Worm (Caenorhabditis elegans) whole organism, L2 larva: ENCODE measurements around the gene C30G12.2.

Experiments
- C34F6.9 ChIP-seq: fragments of 150-350 bp; optimal IDR thresholded peaks from 2 replicates; lab custom pipeline; 2014; ENCODE audit warnings: missing biosample characterization, missing genetic modification characterization
- F13H6.1 ChIP-seq: sonication (generic microtip); optimal IDR thresholded peaks from 2 replicates; lab custom pipeline; 2016; ENCODE audit warnings: missing genetic modification characterization, missing compliant biosample characterization
- ZK546.5 ChIP-seq: sonication (generic microtip); optimal IDR thresholded peaks from 2 replicates; lab custom pipeline; 2017; ENCODE audit warnings: missing biosample characterization, missing genetic modification characterization
- alr-1 ChIP-seq: fragments of 150-350 bp; optimal IDR thresholded peaks from 2 replicates; lab custom pipeline; 2014; ENCODE audit warnings: missing biosample characterization, missing genetic modification characterization
- aly-2 ChIP-seq: fragments of 150-350 bp; optimal IDR thresholded peaks from 2 replicates; lab custom pipeline; 2014; ENCODE audit warnings: missing biosample characterization, missing genetic modification characterization
- ama-1 ChIP-seq: fragments of 150-350 bp; optimal IDR thresholded peaks from 2 replicates; lab custom pipeline; 2018; ENCODE audit warnings: inconsistent platforms
- blmp-1 ChIP-seq: sonication (generic microtip); optimal IDR thresholded peaks from 2 replicates; lab custom pipeline; 2017; ENCODE audit warnings: missing genetic modification characterization, mild to moderate bottlenecking, missing compliant biosample characterization, antibody characterized with exemption, moderate library complexity; ENCODE audit not compliant: insufficient read depth
- ceh-16 ChIP-seq: fragments of 150-350 bp; optimal IDR thresholded peaks from 2 replicates; lab custom pipeline; 2014; ENCODE audit warnings: missing biosample characterization, missing genetic modification characterization
- ceh-82 ChIP-seq: fragments of 150-350 bp; optimal IDR thresholded peaks from 2 replicates; lab custom pipeline; 2014; ENCODE audit warnings: missing biosample characterization, missing genetic modification characterization
- crh-2 ChIP-seq: sonication (generic microtip); optimal IDR thresholded peaks from 2 replicates; lab custom pipeline; 2017; ENCODE audit warnings: missing biosample characterization, missing genetic modification characterization
- dmd-4 ChIP-seq: sonication (generic microtip); optimal IDR thresholded peaks from 2 replicates; lab custom pipeline; 2017; ENCODE audit warnings: missing biosample characterization, missing genetic modification characterization
- egl-27 ChIP-seq: sonication (generic microtip); optimal IDR thresholded peaks from 3 replicates; lab custom pipeline; 2017; ENCODE audit warnings: missing biosample characterization, missing genetic modification reagents, missing genetic modification characterization
- elt-1 ChIP-seq: fragments of 150-350 bp; optimal IDR thresholded peaks from 2 replicates; lab custom pipeline; 2014; ENCODE audit warnings: missing biosample characterization, missing genetic modification characterization
- elt-3 ChIP-seq: sonication (generic microtip); optimal IDR thresholded peaks from 2 replicates; lab custom pipeline; 2017; ENCODE audit warnings: missing biosample characterization, missing genetic modification characterization
- fos-1 ChIP-seq: fragments of 150-350 bp; optimal IDR thresholded peaks from 2 replicates; lab custom pipeline; 2014; ENCODE audit warnings: missing biosample characterization, missing genetic modification characterization
- lin-13 ChIP-seq: fragments of 150-350 bp; optimal IDR thresholded peaks from 2 replicates; lab custom pipeline; 2014; ENCODE audit warnings: missing biosample characterization, missing genetic modification reagents, missing genetic modification characterization
- lin-39 ChIP-seq: fragments of 150-350 bp; optimal IDR thresholded peaks from 2 replicates; lab custom pipeline; 2014; ENCODE audit warnings: missing biosample characterization, missing genetic modification reagents, missing genetic modification characterization
- lsy-2 ChIP-seq, 2 experiments: fragments of 150-350 bp in 1 of 2; sonication (generic microtip) in 1 of 2; optimal IDR thresholded peaks; 2 replicates each; lab custom pipeline; 2014 to 2017; ENCODE audit warnings: missing biosample characterization in 2 of 2, missing genetic modification characterization in 2 of 2
- mab-5 ChIP-seq: fragments of 150-350 bp; optimal IDR thresholded peaks from 2 replicates; lab custom pipeline; 2014; ENCODE audit warnings: missing biosample characterization, missing genetic modification characterization
- mbf-1 ChIP-seq: sonication (generic microtip); optimal IDR thresholded peaks from 2 replicates; lab custom pipeline; 2017; ENCODE audit warnings: missing biosample characterization, missing genetic modification characterization
- mdl-1 ChIP-seq, 2 experiments: fragments of 150-350 bp in 1 of 2; sonication (generic microtip) in 1 of 2; optimal IDR thresholded peaks; 2 replicates each; lab custom pipeline; 2017; ENCODE audit warnings: missing biosample characterization in 2 of 2, missing genetic modification characterization in 2 of 2
- nhr-11 ChIP-seq: fragments of 150-350 bp; optimal IDR thresholded peaks from 2 replicates; lab custom pipeline; 2014; ENCODE audit warnings: missing biosample characterization, missing genetic modification characterization
- nhr-129 ChIP-seq: fragments of 150-350 bp; optimal IDR thresholded peaks from 2 replicates; lab custom pipeline; 2014; ENCODE audit warnings: missing biosample characterization, missing genetic modification characterization
- nhr-21 ChIP-seq: fragments of 150-350 bp; optimal IDR thresholded peaks from 2 replicates; lab custom pipeline; 2014; ENCODE audit warnings: missing biosample characterization, missing genetic modification characterization
- nhr-23 ChIP-seq: fragments of 150-350 bp; optimal IDR thresholded peaks from 2 replicates; lab custom pipeline; 2014; ENCODE audit warnings: missing biosample characterization, missing genetic modification reagents, missing genetic modification characterization
- nhr-25 ChIP-seq: fragments of 150-350 bp; sonication (generic microtip); optimal IDR thresholded peaks from 3 replicates; lab custom pipeline; 2014; ENCODE audit warnings: missing biosample characterization, missing genetic modification characterization
- nhr-6 ChIP-seq: fragments of 150-350 bp; optimal IDR thresholded peaks from 2 replicates; lab custom pipeline; 2014; ENCODE audit warnings: missing biosample characterization, missing genetic modification characterization
- peb-1 ChIP-seq: fragments of 150-350 bp; optimal IDR thresholded peaks from 2 replicates; lab custom pipeline; 2014; ENCODE audit warnings: missing biosample characterization, missing genetic modification characterization
- sem-4 ChIP-seq: fragments of 150-350 bp; optimal IDR thresholded peaks from 2 replicates; lab custom pipeline; 2014; ENCODE audit warnings: missing biosample characterization, missing genetic modification reagents, missing genetic modification characterization
- skn-1 ChIP-seq: sonication (generic microtip); optimal IDR thresholded peaks from 2 replicates; lab custom pipeline; 2017; ENCODE audit warnings: missing biosample characterization, missing genetic modification characterization
- sma-3 ChIP-seq: sonication (generic microtip); optimal IDR thresholded peaks from 2 replicates; lab custom pipeline; 2016; ENCODE audit warnings: missing genetic modification reagents, missing genetic modification characterization, missing compliant biosample characterization
- sma-9 ChIP-seq, 2 experiments: fragments of 150-350 bp in 1 of 2; sonication (generic microtip) in 1 of 2; optimal IDR thresholded peaks; 2 replicates each; lab custom pipeline; 2014 to 2016; ENCODE audit warnings: missing genetic modification characterization in 2 of 2, mild to moderate bottlenecking in 1 of 2, missing biosample characterization in 1 of 2, missing compliant biosample characterization in 1 of 2, missing genetic modification reagents in 1 of 2, moderate library complexity in 1 of 2
- unc-55 ChIP-seq: fragments of 150-350 bp; sonication (generic microtip); optimal IDR thresholded peaks from 3 replicates; lab custom pipeline; 2014; ENCODE audit warnings: missing biosample characterization, missing genetic modification reagents, missing genetic modification characterization
- zag-1 ChIP-seq: fragments of 150-350 bp; optimal IDR thresholded peaks from 2 replicates; lab custom pipeline; 2014; ENCODE audit warnings: missing biosample characterization, missing genetic modification characterization
- ztf-1 ChIP-seq: fragments of 200-800 bp; sonication (Bioruptor generic); conservative IDR thresholded peaks from 2 replicates; pipeline ENCODE4 v1.3.6; 2022; ENCODE audit warnings: missing genetic modification characterization, missing compliant biosample characterization
- ztf-11 ChIP-seq: sonication (generic microtip); optimal IDR thresholded peaks from 2 replicates; lab custom pipeline; 2017; ENCODE audit warnings: missing biosample characterization, missing genetic modification characterization
- ztf-4 ChIP-seq: fragments of 150-350 bp; optimal IDR thresholded peaks from 2 replicates; lab custom pipeline; 2014; ENCODE audit warnings: missing biosample characterization, missing genetic modification characterization

C30G12.2 gene

ce11 chrII:7289923-7290476, at the start of gene C30G12.2:
Gene C30G12.2 (plus strand): TSS chrII:7290426.
- TF ChIP-seq ceh-82 (tag; lab: Kevin White, UChicago) (no peak), fos-1 (peak; percentile 79), mbf-1 (tag; lab: Kevin White, UChicago) (no peak), sma-9 (GFP tag; optimal IDR thresholded peaks at IDR 0.05; lab: Kevin White, UChicago) (peak; percentile 41), sma-9 (tag; optimal IDR thresholded peaks at IDR 0.05; lab: Kevin White, UChicago) (no peak)

- TF ChIP-seq sma-3 (GFP tag; lab: Kevin White, UChicago), result peak; percentile 28
- TF ChIP-seq blmp-1 (tag; lab: Kevin White, UChicago), result peak; percentile 79
- no peak for TF ChIP-seq ZK546.5 (tag; lab: Kevin White, UChicago)
- TF ChIP-seq crh-2, result no peak
- TF ChIP-seq zag-1 (tag; lab: Kevin White, UChicago), result no peak
Observed at ce11 chrII:7242754-7243153, 47.5 kb upstream of the C30G12.2 start.

- TF ChIP-seq mab-5 (tag; lab: Kevin White, UChicago), result no peak
- TF ChIP-seq ceh-16 (tag; lab: Kevin White, UChicago), result no peak
- no peak for TF ChIP-seq fos-1
- TF ChIP-seq skn-1 (tag; lab: Kevin White, UChicago), result no peak
- TF ChIP-seq dmd-4 (tag; lab: Kevin White, UChicago), result no peak
- TF ChIP-seq lin-39 (tag; lab: Kevin White, UChicago), result no peak
- no peak for TF ChIP-seq egl-27 (tag; lab: Kevin White, UChicago)
- no peak for TF ChIP-seq ztf-11
- TF ChIP-seq nhr-21, result no peak
- TF ChIP-seq lin-13, result no peak
- no peak for TF ChIP-seq elt-1 (tag; lab: Kevin White, UChicago)
- no peak for TF ChIP-seq nhr-23 (tag; lab: Kevin White, UChicago)
- no peak for TF ChIP-seq mdl-1 (tag; optimal IDR thresholded peaks at IDR 0.05; lab: Kevin White, UChicago)
- TF ChIP-seq unc-55 (GFP tag; lab: Kevin White, UChicago), result no peak
- TF ChIP-seq, all 48 proteins: peak for 0
Observed at ce11 chrII:7245576-7245975, 44.6 kb upstream of the C30G12.2 start, which contains the start of gene skpo-3. Gene skpo-3 (plus strand): TSS chrII:7245876.

- TF ChIP-seq dmd-4 (tag; lab: Kevin White, UChicago) (no peak), ztf-1 (GFP tag; lab: Robert Waterston, UW) (no peak), ceh-82 (tag; lab: Kevin White, UChicago) (no peak), nhr-23 (tag; lab: Kevin White, UChicago) (no peak), sma-9 (GFP tag; optimal IDR thresholded peaks at IDR 0.05; lab: Kevin White, UChicago) (peak; percentile 8), sma-9 (tag; optimal IDR thresholded peaks at IDR 0.05; lab: Kevin White, UChicago) (no peak), fos-1 (peak; percentile 79), ztf-4 (no peak), sma-3 (GFP tag; lab: Kevin White, UChicago) (peak; percentile 6), nhr-11 (tag; lab: Kevin White, UChicago) (no peak)
Observed at ce11 chrII:7251978-7252377, 38.2 kb upstream of the C30G12.2 start, which contains the start of the genes prx-13 and ada-2. Gene prx-13 (minus strand): TSS chrII:7252015. Gene ada-2 (plus strand): TSS chrII:7252259.

ce11 chrII:7253073-7253472, 37.2 kb upstream of the C30G12.2 start, which contains the start of gene lsm-4:
Gene lsm-4 (minus strand): TSS chrII:7253163.
- no peak for TF ChIP-seq unc-55 (GFP tag; lab: Kevin White, UChicago)
- TF ChIP-seq nhr-6 (tag; lab: Kevin White, UChicago), result no peak
- TF ChIP-seq alr-1, result no peak
- TF ChIP-seq zag-1 (tag; lab: Kevin White, UChicago), result no peak
- peak in 1 of 2 experiments; percentile 3 for TF ChIP-seq lsy-2 (tag; optimal IDR thresholded peaks at IDR 0.05; lab: Kevin White, UChicago)
- no peak for TF ChIP-seq peb-1 (tag; lab: Kevin White, UChicago)
- peak; percentile 7 for TF ChIP-seq ama-1 (lab: Kevin White, UChicago)
- no peak for TF ChIP-seq nhr-21

ce11 chrII:7255614-7256162, 34.5 kb upstream of the C30G12.2 start, which contains the start of gene F32A5.8:
Gene F32A5.8 (plus strand): TSS chrII:7256112.
- no peak for TF ChIP-seq ZK546.5 (tag; lab: Kevin White, UChicago)
- peak; percentile 9 for TF ChIP-seq sma-3 (GFP tag; lab: Kevin White, UChicago)
- no peak for TF ChIP-seq blmp-1 (tag; lab: Kevin White, UChicago)
- no peak for TF ChIP-seq ama-1 (lab: Kevin White, UChicago)
- TF ChIP-seq ceh-82 (tag; lab: Kevin White, UChicago), result no peak
- no peak for TF ChIP-seq unc-55 (GFP tag; lab: Kevin White, UChicago)
- no peak for TF ChIP-seq ztf-1 (GFP tag; lab: Robert Waterston, UW)
- no peak for TF ChIP-seq F13H6.1
- no peak for TF ChIP-seq nhr-21
- no peak for TF ChIP-seq peb-1 (tag; lab: Kevin White, UChicago)
- TF ChIP-seq nhr-129 (tag; lab: Kevin White, UChicago), result no peak
- TF ChIP-seq C34F6.9 (tag; lab: Kevin White, UChicago), result no peak
- no peak for TF ChIP-seq nhr-11 (tag; lab: Kevin White, UChicago)
- no peak for TF ChIP-seq sem-4 (tag; lab: Kevin White, UChicago)
- peak in 1 of 2 experiments; percentile 8 for TF ChIP-seq lsy-2 (tag; optimal IDR thresholded peaks at IDR 0.05; lab: Kevin White, UChicago)
- no peak for TF ChIP-seq ceh-16 (tag; lab: Kevin White, UChicago)
- peak; percentile 32 for TF ChIP-seq nhr-25 (tag; lab: Kevin White, UChicago)
- TF ChIP-seq elt-3 (tag; lab: Kevin White, UChicago), result no peak
- TF ChIP-seq egl-27 (tag; lab: Kevin White, UChicago), result no peak
- no peak for TF ChIP-seq aly-2 (tag; lab: Kevin White, UChicago)
- TF ChIP-seq zag-1 (tag; lab: Kevin White, UChicago), result no peak
- TF ChIP-seq fos-1, result peak; percentile 94
- TF ChIP-seq mdl-1 (tag; optimal IDR thresholded peaks at IDR 0.05; lab: Kevin White, UChicago), result no peak
- TF ChIP-seq nhr-6 (tag; lab: Kevin White, UChicago), result no peak
- TF ChIP-seq mbf-1 (tag; lab: Kevin White, UChicago), result no peak
